Worm (Caenorhabditis elegans): ENCODE results near the gene str-221.

Gene str-221

DNA sequence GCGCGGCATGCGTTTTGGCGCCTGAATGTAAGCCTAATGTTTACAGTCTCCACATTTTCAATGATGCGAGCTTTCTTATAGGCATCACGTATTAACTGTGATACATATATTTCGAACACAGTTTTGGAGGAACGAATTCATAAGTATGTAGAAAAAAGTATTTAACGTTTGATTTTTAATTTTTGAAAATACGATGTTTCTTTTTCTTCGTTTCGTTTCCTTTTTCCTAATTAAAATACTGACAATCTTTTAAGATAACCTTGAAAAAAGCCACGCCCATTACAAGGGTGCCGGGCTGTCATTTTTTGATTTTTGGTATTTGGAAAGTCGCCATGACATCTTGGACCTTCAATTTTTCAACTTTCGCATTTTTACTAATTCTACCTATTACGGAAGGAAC is 24.8 kb downstream of the str-221 start, which contains the start of gene K04F1.9:
Gene K04F1.9 (plus strand): TSS at position 301 of the 400 bp plus-strand sequence.
- no peak for TF ChIP-seq mls-2 (tag; optimal IDR thresholded peaks at IDR 0.05)
- TF ChIP-seq unc-62 (GFP tag; optimal IDR thresholded peaks at IDR 0.05), result no peak
- TF ChIP-seq flh-1 (GFP tag; optimal IDR thresholded peaks at IDR 0.05), result no peak
- no peak for TF ChIP-seq zip-8 (tag; optimal IDR thresholded peaks at IDR 0.05)
- no peak for TF ChIP-seq sem-2 (GFP tag; optimal IDR thresholded peaks at IDR 0.05)
- no peak for TF ChIP-seq drap-1 (GFP tag; optimal IDR thresholded peaks at IDR 0.05)
- no peak for TF ChIP-seq hlh-1 (tag; optimal IDR thresholded peaks at IDR 0.05)
- no peak for TF ChIP-seq M03D4.4 (tag; optimal IDR thresholded peaks at IDR 0.05)
- TF ChIP-seq sptf-1 (tag; optimal IDR thresholded peaks at IDR 0.05), result no peak
- TF ChIP-seq nhr-76 (tag; optimal IDR thresholded peaks at IDR 0.05), result no peak
- TF ChIP-seq elt-3 (tag; optimal IDR thresholded peaks at IDR 0.05), result no peak
- TF ChIP-seq lin-13 (tag; optimal IDR thresholded peaks at IDR 0.05), result no peak
- no peak for TF ChIP-seq unc-39 (tag; optimal IDR thresholded peaks at IDR 0.05)
- no peak for TF ChIP-seq blmp-1 (tag; optimal IDR thresholded peaks at IDR 0.05)
- no peak for TF ChIP-seq ceh-83 (GFP tag; optimal IDR thresholded peaks at IDR 0.05)
- TF ChIP-seq ztf-11 (tag; optimal IDR thresholded peaks at IDR 0.05), result no peak
- no peak for TF ChIP-seq ces-1 (GFP tag; optimal IDR thresholded peaks at IDR 0.05)
- TF ChIP-seq pha-4 (tag; optimal IDR thresholded peaks at IDR 0.05), result no peak
- no peak for TF ChIP-seq nhr-12 (tag; optimal IDR thresholded peaks at IDR 0.05)

DNA sequence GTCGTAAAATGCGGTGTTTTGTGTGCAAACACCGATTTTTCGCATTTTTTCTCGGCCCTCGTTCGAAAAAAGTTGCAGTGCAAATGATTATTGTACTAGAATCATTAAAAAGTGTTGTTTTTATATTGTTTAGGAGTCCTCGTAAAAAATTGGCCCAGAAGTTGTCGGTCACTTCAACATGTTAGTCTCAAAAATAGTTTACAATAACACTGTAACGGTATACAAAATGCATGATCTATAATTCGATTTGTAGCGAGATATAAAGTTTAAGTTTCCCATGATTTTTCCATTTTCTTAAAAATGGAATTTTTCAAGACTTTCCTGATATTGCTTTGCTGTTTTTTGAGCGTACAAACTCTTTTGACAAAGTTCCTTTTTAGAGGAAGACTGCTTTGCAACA is 26.8 kb downstream of the str-221 start, which contains the start of gene K04F1.8:
Gene K04F1.8 (plus strand): TSS at position 301 of the 400 bp plus-strand sequence.
- TF ChIP-seq nhr-237 (tag; optimal IDR thresholded peaks at IDR 0.05) (no peak), unc-39 (tag; optimal IDR thresholded peaks at IDR 0.05) (no peak), ceh-39 (tag; optimal IDR thresholded peaks at IDR 0.05) (no peak), flh-1 (GFP tag; optimal IDR thresholded peaks at IDR 0.05) (no peak), elt-3 (tag; optimal IDR thresholded peaks at IDR 0.05) (no peak), nhr-76 (tag; optimal IDR thresholded peaks at IDR 0.05) (no peak), ztf-11 (tag; optimal IDR thresholded peaks at IDR 0.05) (no peak), hlh-1 (tag; optimal IDR thresholded peaks at IDR 0.05) (no peak), cnd-1 (tag; optimal IDR thresholded peaks at IDR 0.05) (no peak), nhr-28 (tag; optimal IDR thresholded peaks at IDR 0.05) (no peak), blmp-1 (tag; optimal IDR thresholded peaks at IDR 0.05) (no peak), elt-1 (tag; optimal IDR thresholded peaks at IDR 0.05; ENCODE audit: borderline replicate concordance, insufficient read depth) (no peak), pha-4 (tag; optimal IDR thresholded peaks at IDR 0.05) (no peak), lsy-2 (tag; optimal IDR thresholded peaks at IDR 0.05) (no peak)

DNA sequence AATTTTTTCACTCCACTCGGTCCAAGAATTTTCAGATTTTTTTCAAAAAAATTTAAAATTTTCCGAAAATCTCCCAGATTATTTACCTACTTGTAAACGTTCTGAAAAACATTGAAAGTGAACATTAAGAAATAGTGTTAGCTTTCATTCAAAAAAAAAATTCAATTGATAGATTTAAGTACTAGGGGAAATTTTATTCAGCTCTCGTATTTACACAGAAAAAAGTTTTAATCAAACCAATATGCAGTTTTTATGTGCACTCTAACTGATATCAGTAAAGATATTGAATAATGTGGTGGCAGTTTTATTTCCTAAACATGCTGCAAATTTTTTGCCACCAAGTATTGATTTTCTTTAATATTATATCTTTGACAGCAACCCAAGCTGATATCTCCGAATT is 28.1 kb downstream of the str-221 start, which contains the start of gene irld-42:
Gene irld-42 (plus strand): TSS at position 301 of the 400 bp plus-strand sequence.
- TF ChIP-seq lin-13 (tag; optimal IDR thresholded peaks at IDR 0.05) (no peak), tbx-8 (GFP tag; optimal IDR thresholded peaks at IDR 0.05) (no peak), blmp-1 (tag; optimal IDR thresholded peaks at IDR 0.05) (no peak), mls-2 (tag; optimal IDR thresholded peaks at IDR 0.05) (no peak), ces-1 (GFP tag; optimal IDR thresholded peaks at IDR 0.05) (no peak), sptf-1 (tag; optimal IDR thresholded peaks at IDR 0.05) (no peak), ham-2 (GFP tag; optimal IDR thresholded peaks at IDR 0.05) (no peak), nhr-12 (tag; optimal IDR thresholded peaks at IDR 0.05) (no peak), mab-5 (tag; optimal IDR thresholded peaks at IDR 0.05) (no peak), ztf-11 (tag; optimal IDR thresholded peaks at IDR 0.05) (no peak), bed-3 (GFP tag; optimal IDR thresholded peaks at IDR 0.05) (no peak), elt-3 (tag; optimal IDR thresholded peaks at IDR 0.05) (no peak), nhr-28 (tag; optimal IDR thresholded peaks at IDR 0.05) (no peak), unc-62 (GFP tag; optimal IDR thresholded peaks at IDR 0.05) (no peak), M03D4.4 (tag; optimal IDR thresholded peaks at IDR 0.05) (no peak), lsy-2 (tag; optimal IDR thresholded peaks at IDR 0.05) (no peak), nhr-2 (tag; optimal IDR thresholded peaks at IDR 0.05) (no peak), elt-1 (tag; optimal IDR thresholded peaks at IDR 0.05; ENCODE audit: borderline replicate concordance, insufficient read depth) (no peak)

- TF ChIP-seq flh-1 (GFP tag; optimal IDR thresholded peaks at IDR 0.05) (no peak), unc-39 (tag; optimal IDR thresholded peaks at IDR 0.05) (no peak), nhr-28 (tag; optimal IDR thresholded peaks at IDR 0.05) (no peak), ceh-83 (GFP tag; optimal IDR thresholded peaks at IDR 0.05) (no peak), pha-4 (tag; optimal IDR thresholded peaks at IDR 0.05) (no peak)
Observed at ce11 chrV:1678228-1678627, 38.1 kb downstream of the str-221 start, which contains the start of gene srw-98. Gene srw-98 (minus strand): TSS chrV:1678328.

DNA sequence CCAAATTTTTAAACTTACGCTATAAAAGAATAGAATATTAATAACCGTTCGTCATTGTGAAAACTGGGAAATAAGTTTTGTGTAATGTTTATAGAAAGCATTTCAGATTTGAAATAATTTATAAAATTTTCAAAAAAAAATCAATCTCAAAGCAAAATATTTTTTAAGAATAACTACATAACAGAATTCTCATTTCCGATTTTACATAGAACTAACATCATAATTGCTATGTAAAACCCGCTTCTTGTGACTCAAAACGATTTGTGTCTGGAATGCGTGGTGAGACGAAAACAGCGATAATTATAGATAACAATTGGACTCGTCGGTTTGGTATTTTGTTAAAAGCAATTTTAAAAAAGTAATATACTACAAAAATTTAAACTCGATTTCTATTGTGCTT is 40.7 kb downstream of the str-221 start, which contains the start of gene srw-91:
Gene srw-91 (minus strand): TSS at position 101 of the 400 bp plus-strand sequence.
- TF ChIP-seq unc-62 (GFP tag; optimal IDR thresholded peaks at IDR 0.05) (no peak), hlh-1 (tag; optimal IDR thresholded peaks at IDR 0.05) (no peak), drap-1 (GFP tag; optimal IDR thresholded peaks at IDR 0.05) (no peak), snpc-4 (tag; optimal IDR thresholded peaks at IDR 0.05) (no peak), blmp-1 (tag; optimal IDR thresholded peaks at IDR 0.05) (no peak), nhr-12 (tag; optimal IDR thresholded peaks at IDR 0.05) (no peak), nhr-237 (tag; optimal IDR thresholded peaks at IDR 0.05) (no peak), lin-32 (GFP tag; optimal IDR thresholded peaks at IDR 0.05) (no peak), pha-4 (tag; optimal IDR thresholded peaks at IDR 0.05) (no peak), flh-1 (GFP tag; optimal IDR thresholded peaks at IDR 0.05) (no peak), ceh-43 (GFP tag; optimal IDR thresholded peaks at IDR 0.05) (no peak), nhr-2 (tag; optimal IDR thresholded peaks at IDR 0.05) (no peak), elt-3 (tag; optimal IDR thresholded peaks at IDR 0.05) (no peak), lin-13 (tag; optimal IDR thresholded peaks at IDR 0.05) (no peak), nhr-76 (tag; optimal IDR thresholded peaks at IDR 0.05) (no peak), M03D4.4 (tag; optimal IDR thresholded peaks at IDR 0.05) (no peak), cnd-1 (tag; optimal IDR thresholded peaks at IDR 0.05) (no peak), zip-8 (tag; optimal IDR thresholded peaks at IDR 0.05) (no peak), sem-2 (GFP tag; optimal IDR thresholded peaks at IDR 0.05) (no peak), ham-2 (GFP tag; optimal IDR thresholded peaks at IDR 0.05) (no peak)
